Worm (Caenorhabditis elegans) whole organism, L2 larva: ENCODE results near the gene D1044.1.

Source experiments
- ama-1 ChIP-seq: fragments of 150-350 bp; optimal IDR thresholded peaks from 2 replicates; lab custom pipeline; 2018; ENCODE audit warnings: inconsistent platforms
- blmp-1 ChIP-seq: sonication (generic microtip); optimal IDR thresholded peaks from 2 replicates; lab custom pipeline; 2017; ENCODE audit warnings: missing genetic modification characterization, mild to moderate bottlenecking, missing compliant biosample characterization, antibody characterized with exemption, moderate library complexity; ENCODE audit not compliant: insufficient read depth
- crh-2 ChIP-seq: sonication (generic microtip); optimal IDR thresholded peaks from 2 replicates; lab custom pipeline; 2017; ENCODE audit warnings: missing biosample characterization, missing genetic modification characterization
- fos-1 ChIP-seq: fragments of 150-350 bp; optimal IDR thresholded peaks from 2 replicates; lab custom pipeline; 2014; ENCODE audit warnings: missing biosample characterization, missing genetic modification characterization
- nhr-11 ChIP-seq: fragments of 150-350 bp; optimal IDR thresholded peaks from 2 replicates; lab custom pipeline; 2014; ENCODE audit warnings: missing biosample characterization, missing genetic modification characterization
- snpc-4 ChIP-seq: fragments of 150-350 bp; optimal IDR thresholded peaks from 2 replicates; lab custom pipeline; 2014; ENCODE audit warnings: missing biosample characterization, missing genetic modification characterization
- ztf-1 ChIP-seq: fragments of 200-800 bp; sonication (Bioruptor generic); conservative IDR thresholded peaks from 2 replicates; pipeline ENCODE4 v1.3.6; 2022; ENCODE audit warnings: missing genetic modification characterization, missing compliant biosample characterization
- ztf-11 ChIP-seq: sonication (generic microtip); optimal IDR thresholded peaks from 2 replicates; lab custom pipeline; 2017; ENCODE audit warnings: missing biosample characterization, missing genetic modification characterization

DNA sequence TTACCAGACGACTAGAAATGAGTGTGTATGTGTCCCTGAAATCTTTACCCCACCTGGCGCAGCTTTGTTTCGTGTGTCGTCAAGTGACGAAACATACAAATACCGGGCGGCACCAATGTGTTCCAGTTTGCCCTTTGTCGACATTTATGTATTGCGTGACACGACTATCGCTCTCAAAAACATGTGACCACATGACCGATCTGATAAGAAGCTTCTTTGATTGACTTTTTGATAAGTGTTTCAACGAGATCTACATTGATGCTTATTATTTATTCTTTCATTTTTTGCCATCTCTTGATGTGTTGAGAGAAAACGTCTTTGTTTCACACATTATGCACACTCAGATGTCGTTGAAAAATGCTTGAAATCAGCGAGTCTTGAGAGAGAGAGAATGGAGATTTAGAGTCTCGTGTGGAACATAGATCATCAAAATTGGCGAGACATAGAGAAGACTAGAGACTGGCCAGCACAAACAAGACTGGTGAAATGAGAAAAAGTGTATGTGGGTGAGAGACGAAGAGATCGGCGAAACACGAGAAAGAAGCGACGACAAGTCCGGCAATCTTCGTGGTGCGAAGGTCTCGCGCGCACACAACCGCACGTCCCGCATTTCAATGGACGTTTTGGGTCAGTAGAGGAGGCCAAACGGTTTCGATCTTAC lies 41.0 kb upstream of the D1044.1 start:
- peak; percentile 95 for TF ChIP-seq crh-2
- no peak for TF ChIP-seq nhr-11
- TF ChIP-seq ztf-1 (GFP tag; lab: Robert Waterston, UW), result no peak
- peak; percentile 62 for TF ChIP-seq fos-1 (tag; lab: Kevin White, UChicago)
- no peak for TF ChIP-seq snpc-4 (tag; lab: Kevin White, UChicago)
- peak; percentile 50 for TF ChIP-seq blmp-1 (tag; lab: Kevin White, UChicago)
- peak; percentile 69 for TF ChIP-seq ama-1
- no peak for TF ChIP-seq ztf-11 (tag; lab: Kevin White, UChicago)
